2 fruit fly cellular contexts compared by ENCODE assay signal in the genomic region with DNA sequence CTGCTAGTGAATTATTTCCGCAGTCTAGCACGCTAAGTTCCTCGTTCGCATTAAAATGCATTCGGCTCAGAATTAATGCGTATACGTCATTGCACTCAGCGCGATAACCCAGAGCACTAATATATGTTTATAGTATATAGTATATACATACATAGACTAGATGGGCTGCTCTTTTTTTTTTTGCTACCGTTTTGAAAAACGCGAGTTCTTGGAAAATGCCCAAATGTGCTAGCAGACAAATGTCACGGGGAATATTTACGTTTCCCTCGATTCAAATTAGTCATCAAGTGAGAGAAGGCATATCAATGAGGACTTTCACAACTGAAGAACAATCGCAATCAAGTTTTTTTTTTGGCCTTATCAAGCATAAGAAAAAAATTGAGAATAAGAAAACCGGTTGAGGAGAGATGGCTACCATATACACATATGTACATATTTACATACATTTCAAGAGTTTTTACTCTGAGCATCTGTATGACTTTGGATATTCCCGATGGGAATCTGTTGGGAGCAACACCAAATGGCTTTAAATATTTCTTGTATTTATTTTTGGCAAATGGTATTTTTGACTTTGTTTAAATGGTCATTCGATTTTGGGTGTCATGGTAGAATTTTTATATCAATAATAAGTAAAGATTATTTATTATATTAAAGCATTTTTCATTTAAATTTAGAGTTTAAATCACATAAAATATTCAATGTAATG.
A peak's percentile ranks its signal among the peaks of the same experiment; 100 is the strongest.
TF ChIP-seq lines count a peak whose summit lies in the region.

No protein-coding gene starts in this region.

TF ChIP-seq in whole organism, embryonic, 481 proteins besides CTCF, POLR2A, EP300 and RAD21 (continued from another document):
- TF ChIP-seq sqz (GFP tag; optimal IDR thresholded peaks at IDR 0.05; lab: Kevin White, UChicago) (peak; percentile 81), sens (GFP tag; lab: Kevin White, UChicago) (peak; percentile 58), CG1832 (GFP tag; optimal IDR thresholded peaks at IDR 0.05; lab: Kevin White, UChicago) (no peak)

TF ChIP-seq in whole organism, prepupa, 60 proteins besides CTCF, POLR2A, EP300 and RAD21 (continued from another document):
- peak; percentile 19 for TF ChIP-seq CG6808 (GFP tag; optimal IDR thresholded peaks at IDR 0.05; lab: Kevin White, UChicago)
- no peak for TF ChIP-seq fkh (GFP tag; optimal IDR thresholded peaks at IDR 0.05; lab: Kevin White, UChicago)
- no peak for TF ChIP-seq spab (GFP tag; optimal IDR thresholded peaks at IDR 0.05; lab: Kevin White, UChicago)
- no peak for TF ChIP-seq CG7368 (GFP tag; optimal IDR thresholded peaks at IDR 0.05; lab: Kevin White, UChicago)
- TF ChIP-seq dsx (GFP tag; optimal IDR thresholded peaks at IDR 0.05; lab: Kevin White, UChicago; ENCODE audit: poor library complexity, severe bottlenecking), result no peak
- TF ChIP-seq CG11762 (GFP tag; optimal IDR thresholded peaks at IDR 0.05; lab: Kevin White, UChicago; ENCODE audit: insufficient read depth), result no peak
- TF ChIP-seq lz (GFP tag; optimal IDR thresholded peaks at IDR 0.05; lab: Kevin White, UChicago), result no peak
- peak; percentile 47 for TF ChIP-seq Eip93F (GFP tag; optimal IDR thresholded peaks at IDR 0.05; lab: Kevin White, UChicago)
- no peak for TF ChIP-seq Sox15 (GFP tag; optimal IDR thresholded peaks at IDR 0.05; lab: Kevin White, UChicago)
- no peak for TF ChIP-seq CG15336 (GFP tag; IDR thresholded peaks at IDR 0.05; lab: Robert Waterston, UW)
- TF ChIP-seq CG31627 (GFP tag; optimal IDR thresholded peaks at IDR 0.05; lab: Kevin White, UChicago), result no peak
- TF ChIP-seq fd59A (GFP tag; optimal IDR thresholded peaks at IDR 0.05; lab: Kevin White, UChicago), result no peak
- peak; percentile 74 for TF ChIP-seq svp (GFP tag; lab: Kevin White, UChicago)
- TF ChIP-seq Eip78C (GFP tag; lab: Kevin White, UChicago), result peak; percentile 39
- no peak for TF ChIP-seq Hr38 (GFP tag; optimal IDR thresholded peaks at IDR 0.05; lab: Kevin White, UChicago)
- no peak for TF ChIP-seq Hr39 (GFP tag; optimal IDR thresholded peaks at IDR 0.05; lab: Kevin White, UChicago)
- TF ChIP-seq CG3919 (GFP tag; optimal IDR thresholded peaks at IDR 0.05; lab: Kevin White, UChicago), result no peak
TF ChIP-seq in whole organism, prepupa: peak in this region for 5.
